Worm (Caenorhabditis elegans) whole organism, mixed stage, embryonic: ENCODE measurements around the gene ZK622.5.
A peak's percentile ranks its signal among the peaks of the same experiment; 100 is the strongest.

Experiments used
- M03D4.4 ChIP-seq: sonication (generic microtip); optimal IDR thresholded peaks from 2 replicates; lab custom pipeline; 2017; ENCODE audit warnings: mild to moderate bottlenecking, missing genetic modification characterization, missing compliant biosample characterization
- bed-3 ChIP-seq: fragments of 200-800 bp; sonication (Bioruptor generic); optimal IDR thresholded peaks from 3 replicates; lab custom pipeline; 2018; ENCODE audit warnings: mild to moderate bottlenecking, missing genetic modification characterization, moderate library complexity, missing compliant biosample characterization
- blmp-1 ChIP-seq: fragments of 150-350 bp; optimal IDR thresholded peaks from 2 replicates; lab custom pipeline; 2014; ENCODE audit warnings: missing biosample characterization, missing genetic modification characterization
- ceh-39 ChIP-seq: fragments of 150-350 bp; optimal IDR thresholded peaks from 2 replicates; lab custom pipeline; 2014; ENCODE audit warnings: missing biosample characterization, missing genetic modification characterization
- ceh-43 ChIP-seq: fragments of 200-800 bp; sonication (Bioruptor generic); optimal IDR thresholded peaks from 2 replicates; lab custom pipeline; 2018; ENCODE audit warnings: mild to moderate bottlenecking, missing genetic modification characterization, moderate library complexity, missing compliant biosample characterization
- ceh-83 ChIP-seq: fragments of 200-800 bp; sonication (Bioruptor generic); optimal IDR thresholded peaks from 2 replicates; lab custom pipeline; 2018; ENCODE audit warnings: mild to moderate bottlenecking, missing genetic modification characterization, missing compliant biosample characterization
- ces-1 ChIP-seq: fragments of 150-350 bp; optimal IDR thresholded peaks from 2 replicates; lab custom pipeline; 2014; ENCODE audit warnings: missing biosample characterization, missing genetic modification reagents, missing genetic modification characterization
- cnd-1 ChIP-seq: fragments of 200-800 bp; sonication (Bioruptor generic); optimal IDR thresholded peaks from 2 replicates; lab custom pipeline; 2018; ENCODE audit warnings: mild to moderate bottlenecking, missing genetic modification characterization, missing compliant biosample characterization
- drap-1 ChIP-seq: fragments of 200-800 bp; sonication (Bioruptor generic); optimal IDR thresholded peaks from 3 replicates; lab custom pipeline; 2018; ENCODE audit warnings: mild to moderate bottlenecking, missing genetic modification characterization, missing compliant biosample characterization
- elt-1 ChIP-seq: sonication (generic microtip); optimal IDR thresholded peaks from 2 replicates; lab custom pipeline; 2017; ENCODE audit warnings: missing genetic modification characterization, mild to moderate bottlenecking, missing compliant biosample characterization, antibody characterized with exemption, moderate library complexity, borderline replicate concordance; ENCODE audit not compliant: insufficient read depth
- elt-3 ChIP-seq: fragments of 150-350 bp; optimal IDR thresholded peaks from 2 replicates; lab custom pipeline; 2014; ENCODE audit warnings: missing biosample characterization, missing genetic modification characterization
- flh-1 ChIP-seq: fragments of 200-800 bp; sonication (Bioruptor generic); optimal IDR thresholded peaks from 2 replicates; lab custom pipeline; 2018; ENCODE audit warnings: mild to moderate bottlenecking, missing genetic modification characterization, moderate library complexity, missing compliant biosample characterization
- ham-2 ChIP-seq: fragments of 200-800 bp; sonication (Bioruptor generic); optimal IDR thresholded peaks from 2 replicates; lab custom pipeline; 2018; ENCODE audit warnings: mild to moderate bottlenecking, missing genetic modification characterization, missing compliant biosample characterization
- hlh-1 ChIP-seq: fragments of 150-350 bp; optimal IDR thresholded peaks from 2 replicates; lab custom pipeline; 2014; ENCODE audit warnings: missing biosample characterization, missing genetic modification reagents, missing genetic modification characterization
- lin-13 ChIP-seq: fragments of 150-350 bp; optimal IDR thresholded peaks from 2 replicates; lab custom pipeline; 2014; ENCODE audit warnings: missing biosample characterization, missing genetic modification characterization
- lin-32 ChIP-seq: fragments of 200-800 bp; sonication (Bioruptor generic); optimal IDR thresholded peaks from 2 replicates; lab custom pipeline; 2018; ENCODE audit warnings: mild to moderate bottlenecking, missing genetic modification characterization, missing compliant biosample characterization
- lsy-2 ChIP-seq: fragments of 150-350 bp; optimal IDR thresholded peaks from 2 replicates; lab custom pipeline; 2014; ENCODE audit warnings: missing biosample characterization, missing genetic modification characterization
- mab-5 ChIP-seq: fragments of 150-350 bp; optimal IDR thresholded peaks from 2 replicates; lab custom pipeline; 2014; ENCODE audit warnings: missing biosample characterization, missing genetic modification characterization
- mep-1 ChIP-seq: fragments of 150-350 bp; optimal IDR thresholded peaks from 2 replicates; lab custom pipeline; 2017; ENCODE audit warnings: missing biosample characterization, missing genetic modification reagents, missing genetic modification characterization, inconsistent platforms
- mls-2 ChIP-seq: sonication (generic microtip); optimal IDR thresholded peaks from 2 replicates; lab custom pipeline; 2016; ENCODE audit warnings: mild to moderate bottlenecking, missing genetic modification characterization, moderate library complexity, missing compliant biosample characterization
- nhr-12 ChIP-seq: fragments of 150-350 bp; optimal IDR thresholded peaks from 2 replicates; lab custom pipeline; 2014; ENCODE audit warnings: missing biosample characterization, missing genetic modification characterization
- nhr-2 ChIP-seq: fragments of 150-350 bp; optimal IDR thresholded peaks from 2 replicates; lab custom pipeline; 2014; ENCODE audit warnings: missing biosample characterization, missing genetic modification characterization
- nhr-237 ChIP-seq: fragments of 150-350 bp; optimal IDR thresholded peaks from 2 replicates; lab custom pipeline; 2014; ENCODE audit warnings: missing biosample characterization, missing genetic modification characterization
- nhr-28 ChIP-seq: fragments of 150-350 bp; optimal IDR thresholded peaks from 2 replicates; lab custom pipeline; 2014; ENCODE audit warnings: missing biosample characterization, missing genetic modification characterization
- nhr-76 ChIP-seq: sonication (generic microtip); optimal IDR thresholded peaks from 2 replicates; lab custom pipeline; 2017; ENCODE audit warnings: missing biosample characterization, missing genetic modification characterization
- pha-4 ChIP-seq: fragments of 150-350 bp; optimal IDR thresholded peaks from 2 replicates; lab custom pipeline; 2018; ENCODE audit warnings: missing biosample characterization, missing genetic modification reagents, missing genetic modification characterization
- sem-2 ChIP-seq: fragments of 200-800 bp; sonication (Bioruptor generic); optimal IDR thresholded peaks from 2 replicates; lab custom pipeline; 2018; ENCODE audit warnings: mild to moderate bottlenecking, missing genetic modification characterization, missing compliant biosample characterization
- snpc-4 ChIP-seq: fragments of 150-350 bp; optimal IDR thresholded peaks from 2 replicates; lab custom pipeline; 2014; ENCODE audit warnings: missing biosample characterization, missing genetic modification characterization
- sptf-1 ChIP-seq: sonication (generic microtip); optimal IDR thresholded peaks from 2 replicates; lab custom pipeline; 2017; ENCODE audit warnings: mild to moderate bottlenecking, missing genetic modification characterization, moderate library complexity, missing compliant biosample characterization
- tbx-8 ChIP-seq: fragments of 200-800 bp; sonication (Bioruptor generic); optimal IDR thresholded peaks from 2 replicates; lab custom pipeline; 2018; ENCODE audit warnings: mild to moderate bottlenecking, missing genetic modification characterization, moderate library complexity, missing compliant biosample characterization
- unc-120 ChIP-seq: sonication (generic microtip); optimal IDR thresholded peaks from 2 replicates; lab custom pipeline; 2017; ENCODE audit warnings: missing genetic modification characterization, missing compliant biosample characterization; ENCODE audit not compliant: poor library complexity, severe bottlenecking
- unc-39 ChIP-seq: fragments of 150-350 bp; optimal IDR thresholded peaks from 2 replicates; lab custom pipeline; 2014; ENCODE audit warnings: missing biosample characterization, missing genetic modification characterization
- unc-62 ChIP-seq: fragments of 150-350 bp; optimal IDR thresholded peaks from 2 replicates; lab custom pipeline; 2014; ENCODE audit warnings: missing biosample characterization, missing genetic modification reagents, missing genetic modification characterization
- zip-8 ChIP-seq: fragments of 150-350 bp; optimal IDR thresholded peaks from 2 replicates; lab custom pipeline; 2014; ENCODE audit warnings: missing biosample characterization, missing genetic modification characterization
- ztf-11 ChIP-seq: fragments of 150-350 bp; optimal IDR thresholded peaks from 2 replicates; lab custom pipeline; 2014; ENCODE audit warnings: missing biosample characterization, missing genetic modification characterization

ZK622.5 gene

ce11 chrII:5328912-5329311 is 39.7 kb downstream of the ZK622.5 start:
- TF ChIP-seq nhr-237 (tag; lab: Kevin White, UChicago) (no peak), elt-1 (tag; lab: Kevin White, UChicago) (peak; percentile 31), ham-2 (GFP tag; lab: Kevin White, UChicago) (no peak), zip-8 (tag; lab: Kevin White, UChicago) (no peak)
- TF ChIP-seq, all 35 proteins: peak for 1

ce11 chrII:5330206-5330686 is 41.0 kb downstream of the ZK622.5 start:
- TF ChIP-seq nhr-237 (tag; lab: Kevin White, UChicago) (peak; percentile 68), hlh-1 (no peak), zip-8 (tag; lab: Kevin White, UChicago) (no peak), unc-120 (tag; lab: Kevin White, UChicago) (no peak), drap-1 (GFP tag; lab: Kevin White, UChicago) (no peak), M03D4.4 (no peak), elt-1 (tag; lab: Kevin White, UChicago) (no peak), mep-1 (peak; percentile 6), tbx-8 (GFP tag; lab: Kevin White, UChicago) (no peak), snpc-4 (tag; lab: Kevin White, UChicago) (no peak), unc-62 (GFP tag; lab: Kevin White, UChicago) (peak; percentile 92), elt-3 (tag; lab: Kevin White, UChicago) (no peak), lsy-2 (tag; lab: Kevin White, UChicago) (no peak), lin-32 (GFP tag; lab: Kevin White, UChicago) (no peak), pha-4 (tag; lab: Kevin White, UChicago) (peak; percentile 24), unc-39 (tag; lab: Kevin White, UChicago) (no peak), nhr-76 (tag; lab: Kevin White, UChicago) (no peak), nhr-2 (peak; percentile 22), cnd-1 (tag; lab: Kevin White, UChicago) (no peak), mab-5 (tag; lab: Kevin White, UChicago) (no peak), nhr-12 (tag; lab: Kevin White, UChicago) (no peak), sptf-1 (tag; lab: Kevin White, UChicago) (no peak), lin-13 (tag; lab: Kevin White, UChicago) (no peak), blmp-1 (tag; lab: Kevin White, UChicago) (no peak), ceh-83 (GFP tag; lab: Kevin White, UChicago) (no peak), flh-1 (GFP tag; lab: Kevin White, UChicago) (no peak), ceh-43 (no peak), ces-1 (GFP tag; lab: Kevin White, UChicago) (peak; percentile 52), sem-2 (no peak), ceh-39 (tag; lab: Kevin White, UChicago) (peak; percentile 22), ztf-11 (no peak), nhr-28 (tag; lab: Kevin White, UChicago) (no peak), mls-2 (no peak), ham-2 (GFP tag; lab: Kevin White, UChicago) (no peak), bed-3 (no peak)

ce11 chrII:5331677-5332303 is 42.5 kb downstream of the ZK622.5 start:
- TF ChIP-seq sem-2 = no peak
- no peak for TF ChIP-seq hlh-1
- no peak for TF ChIP-seq unc-120 (tag; lab: Kevin White, UChicago)
- no peak for TF ChIP-seq unc-39 (tag; lab: Kevin White, UChicago)
- no peak for TF ChIP-seq ztf-11
- TF ChIP-seq elt-1 (tag; lab: Kevin White, UChicago) = no peak
- no peak for TF ChIP-seq nhr-237 (tag; lab: Kevin White, UChicago)
- no peak for TF ChIP-seq unc-62 (GFP tag; lab: Kevin White, UChicago)
- no peak for TF ChIP-seq lsy-2 (tag; lab: Kevin White, UChicago)
- no peak for TF ChIP-seq lin-32 (GFP tag; lab: Kevin White, UChicago)
- no peak for TF ChIP-seq cnd-1 (tag; lab: Kevin White, UChicago)
- no peak for TF ChIP-seq ceh-43
- TF ChIP-seq bed-3 = no peak
- TF ChIP-seq elt-3 (tag; lab: Kevin White, UChicago) = no peak
- no peak for TF ChIP-seq ceh-39 (tag; lab: Kevin White, UChicago)
